Worm (Caenorhabditis elegans) whole organism, late embryonic: Measurements from ENCODE around the gene fmo-4.

Experiments
- C08G9.2 ChIP-seq: sonication (generic microtip); optimal IDR thresholded peaks from 2 replicates; lab custom pipeline; 2016; ENCODE audit warnings: mild to moderate bottlenecking, missing genetic modification characterization, moderate library complexity, missing compliant biosample characterization
- F13H6.1 ChIP-seq: sonication (generic microtip); optimal IDR thresholded peaks from 2 replicates; lab custom pipeline; 2016; ENCODE audit warnings: missing genetic modification characterization, missing compliant biosample characterization
- K09A11.1 ChIP-seq: sonication (generic microtip); optimal IDR thresholded peaks from 2 replicates; lab custom pipeline; 2017; ENCODE audit warnings: antibody characterized with exemption, mild to moderate bottlenecking, missing genetic modification characterization, missing compliant biosample characterization; ENCODE audit not compliant: insufficient read depth
- T23F11.4 ChIP-seq: fragments of 200-800 bp; sonication (Bioruptor generic); optimal IDR thresholded peaks from 2 replicates; lab custom pipeline; 2018; ENCODE audit warnings: mild to moderate bottlenecking, missing genetic modification characterization, missing compliant biosample characterization
- Y22D7AL.16 ChIP-seq: sonication (generic microtip); optimal IDR thresholded peaks from 2 replicates; lab custom pipeline; 2016; ENCODE audit warnings: missing genetic modification characterization, missing compliant biosample characterization
- ama-1 ChIP-seq: fragments of 150-350 bp; optimal IDR thresholded peaks from 2 replicates; lab custom pipeline; 2014
- ceh-14 ChIP-seq: sonication (generic microtip); optimal IDR thresholded peaks from 2 replicates; lab custom pipeline; 2016; ENCODE audit warnings: missing genotype, missing genetic modification characterization, missing compliant biosample characterization
- ceh-18 ChIP-seq: sonication (generic microtip); optimal IDR thresholded peaks from 2 replicates; lab custom pipeline; 2016; ENCODE audit warnings: missing genetic modification characterization, missing compliant biosample characterization
- ceh-19 ChIP-seq: fragments of 200-800 bp; sonication (Bioruptor generic); optimal IDR thresholded peaks from 2 replicates; lab custom pipeline; 2018; ENCODE audit warnings: mild to moderate bottlenecking, missing genetic modification characterization, missing compliant biosample characterization
- ceh-22 ChIP-seq: sonication (generic microtip); optimal IDR thresholded peaks from 2 replicates; lab custom pipeline; 2017; ENCODE audit warnings: missing biosample characterization, missing genetic modification characterization
- ceh-30 ChIP-seq: fragments of 150-350 bp; optimal IDR thresholded peaks from 2 replicates; lab custom pipeline; 2014; ENCODE audit warnings: missing biosample characterization, missing genetic modification characterization
- ceh-31 ChIP-seq: sonication (generic microtip); optimal IDR thresholded peaks from 2 replicates; lab custom pipeline; 2016; ENCODE audit warnings: missing genetic modification characterization, missing compliant biosample characterization
- ceh-34 ChIP-seq: sonication (generic microtip); optimal IDR thresholded peaks from 2 replicates; lab custom pipeline; 2016; ENCODE audit warnings: mild to moderate bottlenecking, missing genetic modification characterization, missing compliant biosample characterization
- ceh-45 ChIP-seq: fragments of 200-800 bp; sonication (Bioruptor generic); IDR thresholded peaks from 2 replicates; pipeline ENCODE4 v1.3.6; 2022; ENCODE audit warnings: missing genetic modification reagents, missing genetic modification characterization, missing compliant biosample characterization
- ceh-48 ChIP-seq: sonication (generic microtip); optimal IDR thresholded peaks from 2 replicates; lab custom pipeline; 2016; ENCODE audit warnings: missing genetic modification characterization, inconsistent platforms, missing compliant biosample characterization
- ceh-6 ChIP-seq: fragments of 200-800 bp; sonication (Bioruptor generic); optimal IDR thresholded peaks from 2 replicates; lab custom pipeline; 2018; ENCODE audit warnings: mild to moderate bottlenecking, missing genetic modification characterization, missing compliant biosample characterization
- ceh-9 ChIP-seq: sonication (generic microtip); optimal IDR thresholded peaks from 2 replicates; lab custom pipeline; 2016; ENCODE audit warnings: mild to moderate bottlenecking, missing genetic modification characterization, inconsistent platforms, missing compliant biosample characterization
- dve-1 ChIP-seq: sonication (generic microtip); optimal IDR thresholded peaks from 2 replicates; lab custom pipeline; 2017; ENCODE audit warnings: antibody characterized with exemption, mild to moderate bottlenecking, missing genetic modification characterization, missing compliant biosample characterization
- fkh-10 ChIP-seq: fragments of 150-350 bp; optimal IDR thresholded peaks from 2 replicates; lab custom pipeline; 2014; ENCODE audit warnings: missing biosample characterization, missing genetic modification reagents, missing genetic modification characterization
- fkh-6 ChIP-seq: sonication (generic microtip); optimal IDR thresholded peaks from 2 replicates; lab custom pipeline; 2016; ENCODE audit warnings: missing genetic modification characterization, missing compliant biosample characterization
- gmeb-2 ChIP-seq: sonication (generic microtip); optimal IDR thresholded peaks from 2 replicates; lab custom pipeline; 2016; ENCODE audit warnings: missing genetic modification characterization, inconsistent platforms, missing compliant biosample characterization
- hlh-13 ChIP-seq: fragments of 200-800 bp; sonication (Bioruptor generic); optimal IDR thresholded peaks from 2 replicates; lab custom pipeline; 2018; ENCODE audit warnings: mild to moderate bottlenecking, missing genetic modification characterization, missing compliant biosample characterization
- hlh-8 ChIP-seq: sonication (generic microtip); optimal IDR thresholded peaks from 2 replicates; lab custom pipeline; 2016; ENCODE audit warnings: missing genotype, missing genetic modification characterization, missing compliant biosample characterization
- lim-6 ChIP-seq: sonication (generic microtip); optimal IDR thresholded peaks from 2 replicates; lab custom pipeline; 2016; ENCODE audit warnings: missing genetic modification characterization, missing compliant biosample characterization
- madf-2 ChIP-seq: sonication (generic microtip); optimal IDR thresholded peaks from 2 replicates; lab custom pipeline; 2017; ENCODE audit warnings: missing genetic modification characterization, missing compliant biosample characterization
- nfya-1 ChIP-seq: sonication (generic microtip); optimal IDR thresholded peaks from 2 replicates; lab custom pipeline; 2017; ENCODE audit warnings: missing genetic modification characterization, mild to moderate bottlenecking, missing compliant biosample characterization, antibody characterized with exemption, moderate library complexity
- nhr-232 ChIP-seq: sonication (generic microtip); optimal IDR thresholded peaks from 2 replicates; lab custom pipeline; 2016; ENCODE audit warnings: missing genetic modification characterization, missing compliant biosample characterization
- npax-4 ChIP-seq: sonication (generic microtip); optimal IDR thresholded peaks from 2 replicates; lab custom pipeline; 2016; ENCODE audit warnings: missing genetic modification characterization, missing compliant biosample characterization
- odd-2 ChIP-seq: sonication (generic microtip); optimal IDR thresholded peaks from 2 replicates; lab custom pipeline; 2017; ENCODE audit warnings: antibody characterized with exemption, mild to moderate bottlenecking, missing genetic modification characterization, missing compliant biosample characterization
- pag-3 ChIP-seq: sonication (generic microtip); optimal IDR thresholded peaks from 2 replicates; lab custom pipeline; 2016; ENCODE audit warnings: missing compliant biosample characterization, missing genetic modification characterization, borderline replicate concordance
- pat-9 ChIP-seq: fragments of 200-800 bp; sonication (Bioruptor generic); optimal IDR thresholded peaks from 2 replicates; lab custom pipeline; 2018; ENCODE audit warnings: mild to moderate bottlenecking, missing genetic modification characterization, moderate library complexity, missing compliant biosample characterization
- pax-1 ChIP-seq: fragments of 150-350 bp; optimal IDR thresholded peaks from 2 replicates; lab custom pipeline; 2014; ENCODE audit warnings: missing biosample characterization, missing genetic modification characterization
- pha-4 ChIP-seq: fragments of 150-350 bp; optimal IDR thresholded peaks from 2 replicates; lab custom pipeline; 2018; ENCODE audit warnings: missing biosample characterization, missing genetic modification reagents, missing genetic modification characterization
- pros-1 ChIP-seq: fragments of 150-350 bp; optimal IDR thresholded peaks from 2 replicates; lab custom pipeline; 2014; ENCODE audit warnings: missing biosample characterization, missing genetic modification reagents, missing genetic modification characterization
- ref-2 ChIP-seq: sonication (generic microtip); optimal IDR thresholded peaks from 2 replicates; lab custom pipeline; 2016; ENCODE audit warnings: missing genetic modification characterization, missing compliant biosample characterization
- rnt-1 ChIP-seq: sonication (generic microtip); optimal IDR thresholded peaks from 2 replicates; lab custom pipeline; 2016; ENCODE audit warnings: missing genetic modification characterization, missing compliant biosample characterization
- sox-2 ChIP-seq: fragments of 200-800 bp; sonication (Bioruptor generic); IDR thresholded peaks from 2 replicates; pipeline ENCODE4 v1.3.6; 2022; ENCODE audit warnings: missing genetic modification reagents, missing genetic modification characterization, missing compliant biosample characterization
- sox-4 ChIP-seq: sonication (generic microtip); optimal IDR thresholded peaks from 2 replicates; lab custom pipeline; 2017; ENCODE audit warnings: mild to moderate bottlenecking, missing genetic modification characterization, inconsistent platforms, missing compliant biosample characterization
- syd-9 ChIP-seq: sonication (generic microtip); optimal IDR thresholded peaks from 2 replicates; lab custom pipeline; 2016; ENCODE audit warnings: mild to moderate bottlenecking, missing genetic modification characterization, moderate library complexity, missing compliant biosample characterization
- tbx-2 ChIP-seq: sonication (generic microtip); optimal IDR thresholded peaks from 2 replicates; lab custom pipeline; 2016; ENCODE audit warnings: missing genetic modification characterization, missing compliant biosample characterization
- unc-42 ChIP-seq: sonication (generic microtip); optimal IDR thresholded peaks from 2 replicates; lab custom pipeline; 2016; ENCODE audit warnings: missing genotype, missing genetic modification characterization, missing compliant biosample characterization
- unc-55 ChIP-seq: sonication (generic microtip); optimal IDR thresholded peaks from 2 replicates; lab custom pipeline; 2017; ENCODE audit warnings: missing biosample characterization, missing genetic modification reagents, missing genetic modification characterization
- unc-86 ChIP-seq: sonication (generic microtip); optimal IDR thresholded peaks from 2 replicates; lab custom pipeline; 2016; ENCODE audit warnings: missing genetic modification characterization, missing compliant biosample characterization
- zip-5 ChIP-seq: sonication (generic microtip); optimal IDR thresholded peaks from 2 replicates; lab custom pipeline; 2016; ENCODE audit warnings: missing genetic modification characterization, missing compliant biosample characterization

Gene fmo-4

ce11 chrV:13606651-13607242 is at the start of gene fmo-4:
TSS of gene fmo-4 (minus strand) at chrV:13606701.
- TF ChIP-seq ceh-31 (tag; lab: Kevin White, UChicago) (no peak), pag-3 (tag; lab: Kevin White, UChicago) (no peak), zip-5 (no peak), odd-2 (tag; lab: Kevin White, UChicago) (no peak), gmeb-2 (tag; lab: Kevin White, UChicago) (no peak), unc-42 (no peak)

ce11 chrV:13655202-13655764 is 48.8 kb upstream of the fmo-4 start:
- no peak for TF ChIP-seq pax-1
- peak; percentile 53 for TF ChIP-seq ref-2 (tag; lab: Kevin White, UChicago)
- peak; percentile 52 for TF ChIP-seq unc-55 (GFP tag; lab: Kevin White, UChicago)
- no peak for TF ChIP-seq fkh-10 (GFP tag; lab: Kevin White, UChicago)
- TF ChIP-seq pat-9 (tag; lab: Kevin White, UChicago), result no peak
- TF ChIP-seq ceh-9 (tag; lab: Kevin White, UChicago), result no peak
- TF ChIP-seq Y22D7AL.16 (tag; lab: Kevin White, UChicago), result no peak
- no peak for TF ChIP-seq sox-4 (tag; lab: Kevin White, UChicago)
- peak; percentile 41 for TF ChIP-seq ceh-18 (tag; lab: Kevin White, UChicago)
- TF ChIP-seq ama-1 (lab: Kevin White, UChicago), result no peak
- no peak for TF ChIP-seq lim-6 (tag; lab: Kevin White, UChicago)
- TF ChIP-seq ceh-34, result peak; percentile 55
- no peak for TF ChIP-seq ceh-22 (tag; lab: Kevin White, UChicago)
- no peak for TF ChIP-seq ceh-6
- no peak for TF ChIP-seq nhr-232 (tag; lab: Kevin White, UChicago)
- no peak for TF ChIP-seq npax-4
- no peak for TF ChIP-seq unc-86
- TF ChIP-seq ceh-30 (tag; lab: Kevin White, UChicago), result no peak
- TF ChIP-seq ceh-45, result no peak
- peak; percentile 20 for TF ChIP-seq F13H6.1 (tag; lab: Kevin White, UChicago)
- TF ChIP-seq ceh-48 (tag; lab: Kevin White, UChicago), result peak; percentile 18
- TF ChIP-seq C08G9.2 (tag; lab: Kevin White, UChicago), result peak; percentile 3
- no peak for TF ChIP-seq ceh-19 (GFP tag; lab: Kevin White, UChicago)
- TF ChIP-seq fkh-6 (tag; lab: Kevin White, UChicago), result no peak
- TF ChIP-seq ceh-31 (tag; lab: Kevin White, UChicago), result peak; percentile 78
- TF ChIP-seq tbx-2 (tag; lab: Kevin White, UChicago), result peak; percentile 62
- no peak for TF ChIP-seq T23F11.4
- TF ChIP-seq rnt-1 (tag; lab: Kevin White, UChicago), result no peak
- TF ChIP-seq ceh-14 (tag; lab: Kevin White, UChicago), result no peak
- TF ChIP-seq unc-42, result peak; percentile 59
- TF ChIP-seq dve-1, result peak; percentile 21
- peak; percentile 65 for TF ChIP-seq nfya-1
- TF ChIP-seq K09A11.1 (tag; lab: Kevin White, UChicago), result peak; percentile 5
- TF ChIP-seq pros-1 (tag; lab: Kevin White, UChicago), result peak; percentile 22
- no peak for TF ChIP-seq hlh-8 (tag; lab: Kevin White, UChicago)

ce11 chrV:13654394-13654792 is 47.9 kb upstream of the fmo-4 start:
- TF ChIP-seq rnt-1 (tag; lab: Kevin White, UChicago), result no peak
- TF ChIP-seq madf-2 (tag; lab: Kevin White, UChicago), result no peak
- no peak for TF ChIP-seq ceh-14 (tag; lab: Kevin White, UChicago)
- TF ChIP-seq ceh-31 (tag; lab: Kevin White, UChicago), result no peak
- no peak for TF ChIP-seq npax-4
- no peak for TF ChIP-seq dve-1
- no peak for TF ChIP-seq pros-1 (tag; lab: Kevin White, UChicago)
- no peak for TF ChIP-seq syd-9 (tag; lab: Kevin White, UChicago)
- TF ChIP-seq unc-55 (GFP tag; lab: Kevin White, UChicago), result no peak
- no peak for TF ChIP-seq pha-4
- TF ChIP-seq ref-2 (tag; lab: Kevin White, UChicago), result no peak
- TF ChIP-seq unc-86, result no peak
- no peak for TF ChIP-seq sox-4 (tag; lab: Kevin White, UChicago)
- TF ChIP-seq ceh-45, result no peak
- no peak for TF ChIP-seq hlh-13
- TF ChIP-seq sox-2 (GFP tag; lab: Robert Waterston, UW), result no peak
